Fruit fly (Drosophila melanogaster) whole organism, embryonic: ENCODE measurements around the gene CG3078.

Source experiments
- Asciz ChIP-seq: fragments of 200-800 bp; sonication (Bioruptor generic); optimal IDR thresholded peaks from 2 replicates; lab custom pipeline; 2017; ENCODE audit warnings: missing biosample characterization, mild to moderate bottlenecking, missing genetic modification characterization, missing genetic modification reagents
- Awh ChIP-seq: fragments of 200-800 bp; sonication (Bioruptor generic); IDR thresholded peaks from 2 replicates; pipeline ENCODE4, ENCODE4 v1.3.6; 2022; ENCODE audit warnings: missing biosample characterization, missing genetic modification characterization
- B-H2 ChIP-seq: fragments of 200-800 bp; sonication (Bioruptor generic); optimal IDR thresholded peaks from 2 replicates; lab custom pipeline; 2018; ENCODE audit warnings: missing biosample characterization, mild to moderate bottlenecking, missing genetic modification characterization
- Bgb ChIP-seq: fragments of 200-800 bp; sonication (Bioruptor generic); IDR thresholded peaks from 2 replicates; pipeline ENCODE4 v1.3.6; 2022; ENCODE audit warnings: missing biosample characterization, missing genetic modification characterization; ENCODE audit not compliant: partially characterized antibody
- CG10543 ChIP-seq: fragments of 200-800 bp; sonication (Bioruptor generic); optimal IDR thresholded peaks from 3 replicates; lab custom pipeline; 2017; ENCODE audit warnings: missing biosample characterization, mild to moderate bottlenecking, missing genetic modification characterization, moderate library complexity
- CG11456 ChIP-seq: fragments of 200-800 bp; sonication (Bioruptor generic); IDR thresholded peaks from 3 replicates; pipeline ENCODE4 v1.3.6; 2022; ENCODE audit warnings: missing biosample characterization, missing genetic modification characterization
- CG12769 ChIP-seq: fragments of 200-800 bp; sonication (Bioruptor generic); optimal IDR thresholded peaks from 2 replicates; lab custom pipeline; 2019; ENCODE audit warnings: missing biosample characterization, mild to moderate bottlenecking, missing genetic modification characterization, moderate library complexity
- CG15011 ChIP-seq: fragments of 200-800 bp; sonication (Bioruptor generic); optimal IDR thresholded peaks from 3 replicates; lab custom pipeline; 2018; ENCODE audit warnings: missing biosample characterization, mild to moderate bottlenecking, missing genetic modification characterization
- CG17328 ChIP-seq: fragments of 200-800 bp; sonication (Bioruptor generic); IDR thresholded peaks from 2 replicates; pipeline ENCODE4 v1.3.6; 2022; ENCODE audit warnings: missing biosample characterization, missing genetic modification characterization
- CG17361 ChIP-seq: fragments of 200-800 bp; sonication (Bioruptor generic); IDR thresholded peaks from 3 replicates; pipeline ENCODE4 v1.3.6; 2022; ENCODE audit warnings: missing biosample characterization, missing genetic modification characterization
- CG17568 ChIP-seq: fragments of 200-800 bp; sonication (Bioruptor generic); optimal IDR thresholded peaks from 2 replicates; lab custom pipeline; 2018; ENCODE audit warnings: missing biosample characterization, mild to moderate bottlenecking, missing genetic modification characterization, moderate library complexity
- CG2712 ChIP-seq: fragments of 200-800 bp; optimal IDR thresholded peaks from 3 replicates; lab custom pipeline; 2019; ENCODE audit warnings: missing biosample characterization, mild to moderate bottlenecking, missing genetic modification characterization, moderate library complexity
- CG31224 ChIP-seq: fragments of 200-800 bp; sonication (Bioruptor generic); IDR thresholded peaks from 2 replicates; pipeline ENCODE4 v1.3.6; 2022; ENCODE audit warnings: missing biosample characterization, missing genetic modification characterization
- CG3726 ChIP-seq: fragments of 200-800 bp; sonication (Bioruptor generic); IDR thresholded peaks from 3 replicates; pipeline ENCODE4, ENCODE4 v1.3.6; 2022; ENCODE audit warnings: missing biosample characterization, missing genetic modification characterization
- CG4328 ChIP-seq: fragments of 200-800 bp; sonication (Bioruptor generic); optimal IDR thresholded peaks from 3 replicates; lab custom pipeline; 2017; ENCODE audit warnings: missing biosample characterization, missing genetic modification reagents, missing genetic modification characterization
- CG4404 ChIP-seq: fragments of 200-800 bp; sonication (Bioruptor generic); IDR thresholded peaks from 2 replicates; pipeline ENCODE4 v1.3.6; 2022; ENCODE audit warnings: missing biosample characterization, missing genetic modification characterization
- CG7372 ChIP-seq: fragments of 200-800 bp; sonication (Bioruptor generic); IDR thresholded peaks from 2 replicates; pipeline ENCODE4 v1.3.6; 2022; ENCODE audit warnings: missing biosample characterization, missing genetic modification characterization
- CG9437 ChIP-seq: fragments of 200-800 bp; sonication (Bioruptor generic); optimal IDR thresholded peaks from 2 replicates; lab custom pipeline; 2018; ENCODE audit warnings: missing biosample characterization, mild to moderate bottlenecking, missing genetic modification characterization
- Deaf1 ChIP-seq: fragments of 200-800 bp; optimal IDR thresholded peaks from 3 replicates; lab custom pipeline; 2019; ENCODE audit warnings: missing biosample characterization, mild to moderate bottlenecking, missing genetic modification characterization, moderate library complexity
- Fer2 ChIP-seq: fragments of 200-800 bp; sonication (Bioruptor generic); optimal IDR thresholded peaks from 2 replicates; lab custom pipeline; 2018; ENCODE audit warnings: missing biosample characterization, mild to moderate bottlenecking, missing genetic modification characterization, moderate library complexity
- Med ChIP-seq: fragments of 200-800 bp; sonication (Bioruptor generic); peaks from one replicate; lab custom pipeline; 2016; ENCODE audit warnings: missing biosample characterization, missing genetic modification characterization, mild to moderate bottlenecking, inconsistent platforms, moderate library complexity
- Pdp1 ChIP-seq, 2 experiments: fragments of 200-800 bp; sonication (Bioruptor generic); optimal IDR thresholded peaks; 3 replicates each; lab custom pipeline; 2016; ENCODE audit warnings: missing biosample characterization in 2 of 2, missing genetic modification characterization in 2 of 2, mild to moderate bottlenecking in 1 of 2, moderate library complexity in 1 of 2
- Poxn ChIP-seq: fragments of 200-800 bp; sonication (Bioruptor generic); IDR thresholded peaks from 2 replicates; pipeline ENCODE4 v1.3.6; 2022; ENCODE audit warnings: missing biosample characterization, missing genetic modification characterization
- Sin3A ChIP-seq: fragments of >200 bp; optimal IDR thresholded peaks from 2 replicates; lab custom pipeline; 2018
- Spps ChIP-seq: fragments of 200-800 bp; sonication (Bioruptor generic); optimal IDR thresholded peaks from 2 replicates; lab custom pipeline; 2018; ENCODE audit warnings: missing biosample characterization, mild to moderate bottlenecking, missing genetic modification characterization
- Stat92E ChIP-seq, 3 experiments: fragments of >200 bp in 2 of 3; fragments of 200-800 bp in 1 of 3; sonication (Bioruptor generic) in 1 of 3; optimal IDR thresholded peaks; 2 replicates each; lab custom pipeline; 2017 to 2019; ENCODE audit warnings: missing biosample characterization in 3 of 3, missing genetic modification characterization in 3 of 3, mild to moderate bottlenecking in 1 of 3, moderate library complexity in 1 of 3
- abd-A ChIP-seq: fragments of 200-800 bp; sonication (Bioruptor generic); optimal IDR thresholded peaks from 3 replicates; lab custom pipeline; 2019; ENCODE audit warnings: missing biosample characterization, mild to moderate bottlenecking, missing genetic modification characterization, moderate library complexity
- ac ChIP-seq: fragments of 200-800 bp; sonication (Bioruptor generic); optimal IDR thresholded peaks from 3 replicates; lab custom pipeline; 2017; ENCODE audit warnings: missing biosample characterization, mild to moderate bottlenecking, missing genetic modification characterization
- caup ChIP-seq: fragments of 200-800 bp; sonication (Bioruptor generic); optimal IDR thresholded peaks from 3 replicates; lab custom pipeline; 2017; ENCODE audit warnings: missing biosample characterization, mild to moderate bottlenecking, missing genetic modification characterization, moderate library complexity; ENCODE audit not compliant: severe bottlenecking
- chif ChIP-seq, 2 experiments: fragments of 200-800 bp; sonication (Bioruptor generic); optimal IDR thresholded peaks; 3 replicates each; lab custom pipeline; 2016; ENCODE audit warnings: missing biosample characterization in 2 of 2, missing genetic modification characterization in 2 of 2
- chinmo ChIP-seq: fragments of 200-800 bp; sonication (Bioruptor generic); IDR thresholded peaks from 4 replicates; pipeline ENCODE4 v1.3.6; 2022; ENCODE audit warnings: missing biosample characterization, missing genetic modification characterization; ENCODE audit not compliant: partially characterized antibody
- dan ChIP-seq: fragments of 200-800 bp; sonication (Bioruptor generic); IDR thresholded peaks from 2 replicates; pipeline ENCODE4 v1.3.6; 2022; ENCODE audit warnings: missing biosample characterization, missing genetic modification characterization
- esg ChIP-seq: fragments of 200-800 bp; sonication (Bioruptor generic); conservative IDR thresholded peaks from 2 replicates; pipeline ENCODE4 v1.3.6; 2022; ENCODE audit warnings: missing biosample characterization, missing genetic modification characterization
- her ChIP-seq: fragments of 200-800 bp; sonication (Bioruptor generic); optimal IDR thresholded peaks from 2 replicates; lab custom pipeline; 2016; ENCODE audit warnings: missing biosample characterization, missing genetic modification characterization
- hkb ChIP-seq, 2 experiments: fragments of 200-800 bp in 1 of 2; fragments of >200 bp in 1 of 2; sonication (Bioruptor generic) in 1 of 2; IDR thresholded peaks in 1 of 2; optimal IDR thresholded peaks in 1 of 2; 2 replicates each; pipeline versions ENCODE4 v1.3.6 to Lab custom; 2017 to 2022; ENCODE audit warnings: missing biosample characterization in 1 of 2, missing genetic modification characterization in 1 of 2
- nom ChIP-seq: fragments of 200-800 bp; sonication (Bioruptor generic); optimal IDR thresholded peaks from 2 replicates; lab custom pipeline; 2017; ENCODE audit warnings: missing biosample characterization, missing genetic modification characterization, mild to moderate bottlenecking, moderate library complexity, missing genetic modification reagents
- peb ChIP-seq: fragments of 200-800 bp; sonication (Bioruptor generic); IDR thresholded peaks from 2 replicates; pipeline ENCODE4 v1.3.6; 2022; ENCODE audit warnings: missing biosample characterization, missing genetic modification characterization
- psq ChIP-seq: fragments of 200-800 bp; sonication (Bioruptor generic); optimal IDR thresholded peaks from 2 replicates; lab custom pipeline; 2017; ENCODE audit warnings: missing biosample characterization, missing genetic modification characterization
- sd ChIP-seq: fragments of 200-800 bp; sonication (Bioruptor generic); optimal IDR thresholded peaks from 3 replicates; lab custom pipeline; 2018; ENCODE audit warnings: missing biosample characterization, mild to moderate bottlenecking, missing genetic modification characterization, moderate library complexity
- sima ChIP-seq: fragments of 200-800 bp; sonication (Bioruptor generic); optimal IDR thresholded peaks from 2 replicates; lab custom pipeline; 2016; ENCODE audit warnings: missing biosample characterization, missing genetic modification characterization
- slbo ChIP-seq: fragments of 200-800 bp; sonication (Bioruptor generic); IDR thresholded peaks from 2 replicates; pipeline ENCODE4 v1.3.6; 2022; ENCODE audit warnings: missing biosample characterization, missing genetic modification characterization
- sna ChIP-seq: fragments of 200-800 bp; sonication (Bioruptor generic); IDR thresholded peaks from 2 replicates; pipeline ENCODE4 v1.3.6; 2022; ENCODE audit warnings: missing biosample characterization, missing genetic modification characterization; ENCODE audit not compliant: partially characterized antibody
- sr ChIP-seq: fragments of 200-800 bp; sonication (Bioruptor generic); IDR thresholded peaks from 3 replicates; pipeline ENCODE4 v1.3.6; 2022; ENCODE audit warnings: missing biosample characterization, missing genetic modification characterization

Gene CG3078

dm6 chrX:2219899-2220298 is 39.8 kb downstream of the CG3078 start (continued):
- TF ChIP-seq CG17328 (GFP tag; lab: Robert Waterston, UW) (0 out of 2 replicates have a peak, but pooled peaks have one; percentile 21), CG17361 (GFP tag; lab: Robert Waterston, UW) (no peak)

DNA sequence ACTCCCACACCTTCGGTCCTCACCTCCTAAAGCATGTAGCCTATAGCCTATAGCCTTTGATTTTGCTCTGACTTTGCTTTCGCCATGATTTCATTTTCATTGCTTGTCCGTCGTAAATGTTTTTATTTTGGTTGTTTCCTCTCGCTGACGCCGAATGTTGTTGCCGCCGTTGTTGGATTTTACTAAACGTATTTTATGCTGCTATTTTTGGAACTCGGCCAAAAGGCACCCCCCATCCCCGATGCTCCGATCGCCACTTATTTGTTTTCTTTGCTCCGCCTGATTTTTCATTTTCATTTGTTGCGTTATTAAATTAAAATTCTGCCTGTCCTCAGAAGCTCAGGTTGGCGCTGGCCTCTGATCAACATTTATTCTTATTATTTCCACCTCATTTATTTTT is 40.4 kb downstream of the CG3078 start:
- TF ChIP-seq CG11456 (GFP tag; lab: Robert Waterston, UW), result no peak
- no peak for TF ChIP-seq psq (GFP tag; lab: Kevin White, UChicago)
- TF ChIP-seq sr (GFP tag; lab: Robert Waterston, UW), result peak; percentile 46; the same call in 1 of the 3 replicates
- TF ChIP-seq CG15011, result no peak
- TF ChIP-seq abd-A (tag; lab: Kevin White, UChicago), result peak; percentile 26
- peak; percentile 18 for TF ChIP-seq Deaf1 (tag; lab: Kevin White, UChicago)
- no peak for TF ChIP-seq sima (GFP tag; lab: Kevin White, UChicago)
- TF ChIP-seq Spps (tag; lab: Kevin White, UChicago), result no peak
- TF ChIP-seq sd (tag; lab: Kevin White, UChicago), result peak; percentile 61
- no peak for TF ChIP-seq CG2712 (tag; lab: Kevin White, UChicago)
- no peak for TF ChIP-seq dan (GFP tag; lab: Robert Waterston, UW)
- no peak for TF ChIP-seq CG3726 (GFP tag; lab: Robert Waterston, UW)
- 0 out of 4 replicates have a peak, but pooled peaks have one; percentile 21 for TF ChIP-seq chinmo (GFP tag; lab: Robert Waterston, UW)
- no peak for TF ChIP-seq peb (GFP tag; lab: Robert Waterston, UW)
- TF ChIP-seq CG10543 (GFP tag; lab: Kevin White, UChicago), result peak; percentile 89
- TF ChIP-seq caup (GFP tag; lab: Kevin White, UChicago), result no peak
- TF ChIP-seq CG4328 (GFP tag; lab: Kevin White, UChicago), result peak; percentile 58
- TF ChIP-seq Stat92E (GFP tag; optimal IDR thresholded peaks at IDR 0.05; lab: Kevin White, UChicago), result no peak
- TF ChIP-seq hkb (optimal IDR thresholded peaks at IDR 0.05; lab: Kevin White, UChicago), result no peak
- TF ChIP-seq hkb (GFP tag; IDR thresholded peaks at IDR 0.05; lab: Robert Waterston, UW), result no peak
- no peak for TF ChIP-seq CG4404 (GFP tag; lab: Robert Waterston, UW)
- no peak for TF ChIP-seq Poxn (GFP tag; lab: Robert Waterston, UW)

dm6 chrX:2218455-2218854 is 41.2 kb downstream of the CG3078 start:
- TF ChIP-seq sd (tag; lab: Kevin White, UChicago), result peak; percentile 83
- no peak for TF ChIP-seq nom (GFP tag; lab: Kevin White, UChicago)
- peak; percentile 80 for TF ChIP-seq sr (GFP tag; lab: Robert Waterston, UW)
- TF ChIP-seq CG17568 (GFP tag; lab: Kevin White, UChicago), result no peak
- TF ChIP-seq, all 482 proteins: peak for 2

dm6 chrX:2213759-2214406 is 45.8 kb downstream of the CG3078 start, which contains the start of gene SmydA-8:
SmydA-8 (minus strand) TSS chrX:2213809.
- TF ChIP-seq Stat92E (GFP tag; optimal IDR thresholded peaks at IDR 0.05; lab: Kevin White, UChicago), result no peak
- no peak for TF ChIP-seq ac
- TF ChIP-seq sna (GFP tag; lab: Robert Waterston, UW), result no peak
- TF ChIP-seq Asciz (GFP tag; lab: Kevin White, UChicago), result no peak
- peak in 1 of 2 experiments; percentile 66 for TF ChIP-seq Pdp1 (GFP tag; optimal IDR thresholded peaks at IDR 0.05; lab: Kevin White, UChicago)
- peak; percentile 6 for TF ChIP-seq CG12769
- no peak for TF ChIP-seq her (GFP tag; lab: Kevin White, UChicago)
- TF ChIP-seq slbo (GFP tag; lab: Robert Waterston, UW), result no peak
- TF ChIP-seq Awh, result no peak
- no peak for TF ChIP-seq Bgb (GFP tag; lab: Robert Waterston, UW)
- TF ChIP-seq esg (GFP tag; lab: Robert Waterston, UW), result no peak
- TF ChIP-seq chif (GFP tag; optimal IDR thresholded peaks at IDR 0.05; lab: Kevin White, UChicago), result no peak
- peak; percentile 89 for TF ChIP-seq CG7372
- TF ChIP-seq caup (GFP tag; lab: Kevin White, UChicago), result no peak
- peak; percentile 27 for TF ChIP-seq Med (GFP tag; lab: Kevin White, UChicago)
- TF ChIP-seq psq (GFP tag; lab: Kevin White, UChicago), result no peak
- TF ChIP-seq CG31224 (GFP tag; lab: Robert Waterston, UW), result no peak
- TF ChIP-seq Fer2 (tag; lab: Kevin White, UChicago), result no peak
- no peak for TF ChIP-seq B-H2 (GFP tag; lab: Kevin White, UChicago)
- no peak for TF ChIP-seq Sin3A (lab: Kevin White, UChicago)
- TF ChIP-seq CG9437 (GFP tag; lab: Kevin White, UChicago), result peak; percentile 98
